Fruit fly (Drosophila melanogaster) Kc167 (cell line): ENCODE results near the gene CG3552.

Experiments used
- Myc ChIP-seq: fragments of >200 bp; optimal IDR thresholded peaks from 2 replicates; lab custom pipeline; 2017; ENCODE audit warnings: missing external identifiers
- Sin3A ChIP-seq: fragments of >200 bp; optimal IDR thresholded peaks from 2 replicates; lab custom pipeline; 2018; ENCODE audit warnings: missing external identifiers
- h ChIP-seq: fragments of >200 bp; optimal IDR thresholded peaks from 3 replicates; lab custom pipeline; 2018; ENCODE audit warnings: missing external identifiers
- insv ChIP-seq: fragments of >200 bp; optimal IDR thresholded peaks from 3 replicates; lab custom pipeline; 2018; ENCODE audit warnings: missing external identifiers
- psq ChIP-seq: fragments of >200 bp; optimal IDR thresholded peaks from 2 replicates; lab custom pipeline; 2017; ENCODE audit warnings: missing external identifiers
- ttk ChIP-seq: sonication (Bioruptor generic); optimal IDR thresholded peaks from 2 replicates; lab custom pipeline; 2017; ENCODE audit warnings: missing external identifiers

The CG3552 gene

dm6 chr3L:9461670-9462246 is 5.6 kb downstream of the CG3552 start:
- TF ChIP-seq h (lab: Kevin White, UChicago) (no peak), ttk (lab: Kevin White, UChicago) (no peak), insv (lab: Kevin White, UChicago) (no peak), Sin3A (lab: Kevin White, UChicago) (no peak), Myc (lab: Kevin White, UChicago) (no peak), psq (no peak)

dm6 chr3L:9462247-9462769 is 6.2 kb downstream of the CG3552 start:
- TF ChIP-seq psq (no peak), Myc (lab: Kevin White, UChicago) (no peak), ttk (lab: Kevin White, UChicago) (no peak), insv (lab: Kevin White, UChicago) (no peak), h (lab: Kevin White, UChicago) (no peak), Sin3A (lab: Kevin White, UChicago) (no peak)

dm6 chr3L:9462794-9463193 is 6.7 kb downstream of the CG3552 start:
- TF ChIP-seq Sin3A (lab: Kevin White, UChicago) (no peak), insv (lab: Kevin White, UChicago) (no peak), ttk (lab: Kevin White, UChicago) (no peak), Myc (lab: Kevin White, UChicago) (no peak), h (lab: Kevin White, UChicago) (no peak), psq (no peak)

dm6 chr3L:9465652-9466244 is 9.6 kb downstream of the CG3552 start:
- TF ChIP-seq psq (no peak), Sin3A (lab: Kevin White, UChicago) (no peak), Myc (lab: Kevin White, UChicago) (no peak), h (lab: Kevin White, UChicago) (no peak), ttk (lab: Kevin White, UChicago) (no peak), insv (lab: Kevin White, UChicago) (no peak)

- TF ChIP-seq h (lab: Kevin White, UChicago) (no peak), insv (lab: Kevin White, UChicago) (no peak), ttk (lab: Kevin White, UChicago) (no peak), Sin3A (lab: Kevin White, UChicago) (no peak), Myc (lab: Kevin White, UChicago) (no peak), psq (no peak)
Observed at dm6 chr3L:9466595-9466994, 10.5 kb downstream of the CG3552 start.

dm6 chr3L:9467267-9467666 is 11.1 kb downstream of the CG3552 start:
- no peak for TF ChIP-seq Sin3A (lab: Kevin White, UChicago)

dm6 chr3L:9467763-9468206 is 11.7 kb downstream of the CG3552 start:
- TF ChIP-seq Sin3A (lab: Kevin White, UChicago) (no peak), Myc (lab: Kevin White, UChicago) (no peak), psq (no peak), h (lab: Kevin White, UChicago) (no peak), insv (lab: Kevin White, UChicago) (no peak), ttk (lab: Kevin White, UChicago) (no peak)

- no peak for TF ChIP-seq ttk (lab: Kevin White, UChicago)
- TF ChIP-seq h (lab: Kevin White, UChicago): no peak
- TF ChIP-seq Sin3A (lab: Kevin White, UChicago): no peak
- TF ChIP-seq insv (lab: Kevin White, UChicago): no peak
- TF ChIP-seq psq: no peak
- no peak for TF ChIP-seq Myc (lab: Kevin White, UChicago)
Observed at dm6 chr3L:9468261-9468890, 12.3 kb downstream of the CG3552 start.

- TF ChIP-seq psq (no peak), Myc (lab: Kevin White, UChicago) (no peak), ttk (lab: Kevin White, UChicago) (no peak), Sin3A (lab: Kevin White, UChicago) (no peak), insv (lab: Kevin White, UChicago) (no peak), h (lab: Kevin White, UChicago) (no peak)
Observed at dm6 chr3L:9469079-9469478, 13.0 kb downstream of the CG3552 start.

dm6 chr3L:9471151-9471903 is 15.2 kb downstream of the CG3552 start:
- TF ChIP-seq h (lab: Kevin White, UChicago) (no peak), psq (no peak), Myc (lab: Kevin White, UChicago) (no peak), insv (lab: Kevin White, UChicago) (no peak), ttk (lab: Kevin White, UChicago) (no peak)

dm6 chr3L:9476829-9477228 is 20.7 kb downstream of the CG3552 start, which contains the start of the genes Uch-L5 and Jarid2:
TSS of gene Uch-L5 (minus strand) at chr3L:9476965.
TSS of gene Jarid2 (plus strand) at chr3L:9477038.
- TF ChIP-seq Myc (lab: Kevin White, UChicago): no peak
